Worm (Caenorhabditis elegans) whole organism, L2 larva: Measurements from ENCODE around the gene M6.4.

ENCODE experiments used
- C34F6.9 ChIP-seq: fragments of 150-350 bp; optimal IDR thresholded peaks from 2 replicates; lab custom pipeline; 2014; ENCODE audit warnings: missing biosample characterization, missing genetic modification characterization
- F13H6.1 ChIP-seq: sonication (generic microtip); optimal IDR thresholded peaks from 2 replicates; lab custom pipeline; 2016; ENCODE audit warnings: missing genetic modification characterization, missing compliant biosample characterization
- Y55F3AM.14 ChIP-seq: fragments of 200-800 bp; sonication (Bioruptor generic); optimal IDR thresholded peaks from 2 replicates; lab custom pipeline; 2018; ENCODE audit warnings: mild to moderate bottlenecking, missing genetic modification characterization, missing compliant biosample characterization
- ZK546.5 ChIP-seq: sonication (generic microtip); optimal IDR thresholded peaks from 2 replicates; lab custom pipeline; 2017; ENCODE audit warnings: missing biosample characterization, missing genetic modification characterization
- alr-1 ChIP-seq: fragments of 150-350 bp; optimal IDR thresholded peaks from 2 replicates; lab custom pipeline; 2014; ENCODE audit warnings: missing biosample characterization, missing genetic modification characterization
- aly-2 ChIP-seq: fragments of 150-350 bp; optimal IDR thresholded peaks from 2 replicates; lab custom pipeline; 2014; ENCODE audit warnings: missing biosample characterization, missing genetic modification characterization
- blmp-1 ChIP-seq: sonication (generic microtip); optimal IDR thresholded peaks from 2 replicates; lab custom pipeline; 2017; ENCODE audit warnings: missing genetic modification characterization, mild to moderate bottlenecking, missing compliant biosample characterization, antibody characterized with exemption, moderate library complexity; ENCODE audit not compliant: insufficient read depth
- crh-2 ChIP-seq: sonication (generic microtip); optimal IDR thresholded peaks from 2 replicates; lab custom pipeline; 2017; ENCODE audit warnings: missing biosample characterization, missing genetic modification characterization
- dmd-4 ChIP-seq: sonication (generic microtip); optimal IDR thresholded peaks from 2 replicates; lab custom pipeline; 2017; ENCODE audit warnings: missing biosample characterization, missing genetic modification characterization
- egl-27 ChIP-seq: sonication (generic microtip); optimal IDR thresholded peaks from 3 replicates; lab custom pipeline; 2017; ENCODE audit warnings: missing biosample characterization, missing genetic modification reagents, missing genetic modification characterization
- elt-1 ChIP-seq: fragments of 150-350 bp; optimal IDR thresholded peaks from 2 replicates; lab custom pipeline; 2014; ENCODE audit warnings: missing biosample characterization, missing genetic modification characterization
- elt-3 ChIP-seq: sonication (generic microtip); optimal IDR thresholded peaks from 2 replicates; lab custom pipeline; 2017; ENCODE audit warnings: missing biosample characterization, missing genetic modification characterization
- fos-1 ChIP-seq: fragments of 150-350 bp; optimal IDR thresholded peaks from 2 replicates; lab custom pipeline; 2014; ENCODE audit warnings: missing biosample characterization, missing genetic modification characterization
- gmeb-1 ChIP-seq: fragments of 150-350 bp; optimal IDR thresholded peaks from 2 replicates; lab custom pipeline; 2014; ENCODE audit warnings: missing biosample characterization, missing genetic modification characterization
- lin-11 ChIP-seq: fragments of 150-350 bp; sonication (generic microtip); optimal IDR thresholded peaks from 2 replicates; lab custom pipeline; 2014; ENCODE audit warnings: missing biosample characterization, missing genetic modification characterization, inconsistent platforms, mixed read lengths
- lin-13 ChIP-seq: fragments of 150-350 bp; optimal IDR thresholded peaks from 2 replicates; lab custom pipeline; 2014; ENCODE audit warnings: missing biosample characterization, missing genetic modification reagents, missing genetic modification characterization
- lin-39 ChIP-seq: fragments of 150-350 bp; optimal IDR thresholded peaks from 2 replicates; lab custom pipeline; 2014; ENCODE audit warnings: missing biosample characterization, missing genetic modification reagents, missing genetic modification characterization
- lsy-2 ChIP-seq, 2 experiments: fragments of 150-350 bp in 1 of 2; sonication (generic microtip) in 1 of 2; optimal IDR thresholded peaks; 2 replicates each; lab custom pipeline; 2014 to 2017; ENCODE audit warnings: missing biosample characterization in 2 of 2, missing genetic modification characterization in 2 of 2
- mab-5 ChIP-seq: fragments of 150-350 bp; optimal IDR thresholded peaks from 2 replicates; lab custom pipeline; 2014; ENCODE audit warnings: missing biosample characterization, missing genetic modification characterization
- mbf-1 ChIP-seq: sonication (generic microtip); optimal IDR thresholded peaks from 2 replicates; lab custom pipeline; 2017; ENCODE audit warnings: missing biosample characterization, missing genetic modification characterization
- mdl-1 ChIP-seq, 2 experiments: fragments of 150-350 bp in 1 of 2; sonication (generic microtip) in 1 of 2; optimal IDR thresholded peaks; 2 replicates each; lab custom pipeline; 2017; ENCODE audit warnings: missing biosample characterization in 2 of 2, missing genetic modification characterization in 2 of 2
- nhr-11 ChIP-seq: fragments of 150-350 bp; optimal IDR thresholded peaks from 2 replicates; lab custom pipeline; 2014; ENCODE audit warnings: missing biosample characterization, missing genetic modification characterization
- nhr-12 ChIP-seq: fragments of 150-350 bp; optimal IDR thresholded peaks from 2 replicates; lab custom pipeline; 2014; ENCODE audit warnings: missing biosample characterization, missing genetic modification characterization
- nhr-129 ChIP-seq: fragments of 150-350 bp; optimal IDR thresholded peaks from 2 replicates; lab custom pipeline; 2014; ENCODE audit warnings: missing biosample characterization, missing genetic modification characterization
- nhr-21 ChIP-seq: fragments of 150-350 bp; optimal IDR thresholded peaks from 2 replicates; lab custom pipeline; 2014; ENCODE audit warnings: missing biosample characterization, missing genetic modification characterization
- nhr-23 ChIP-seq: fragments of 150-350 bp; optimal IDR thresholded peaks from 2 replicates; lab custom pipeline; 2014; ENCODE audit warnings: missing biosample characterization, missing genetic modification reagents, missing genetic modification characterization
- nhr-237 ChIP-seq: fragments of 150-350 bp; optimal IDR thresholded peaks from 2 replicates; lab custom pipeline; 2014; ENCODE audit warnings: missing biosample characterization, missing genetic modification characterization
- nhr-6 ChIP-seq: fragments of 150-350 bp; optimal IDR thresholded peaks from 2 replicates; lab custom pipeline; 2014; ENCODE audit warnings: missing biosample characterization, missing genetic modification characterization
- sem-4 ChIP-seq: fragments of 150-350 bp; optimal IDR thresholded peaks from 2 replicates; lab custom pipeline; 2014; ENCODE audit warnings: missing biosample characterization, missing genetic modification reagents, missing genetic modification characterization
- skn-1 ChIP-seq: sonication (generic microtip); optimal IDR thresholded peaks from 2 replicates; lab custom pipeline; 2017; ENCODE audit warnings: missing biosample characterization, missing genetic modification characterization
- sma-3 ChIP-seq: sonication (generic microtip); optimal IDR thresholded peaks from 2 replicates; lab custom pipeline; 2016; ENCODE audit warnings: missing genetic modification reagents, missing genetic modification characterization, missing compliant biosample characterization
- sma-9 ChIP-seq, 2 experiments: fragments of 150-350 bp in 1 of 2; sonication (generic microtip) in 1 of 2; optimal IDR thresholded peaks; 2 replicates each; lab custom pipeline; 2014 to 2016; ENCODE audit warnings: missing genetic modification characterization in 2 of 2, mild to moderate bottlenecking in 1 of 2, missing biosample characterization in 1 of 2, missing compliant biosample characterization in 1 of 2, missing genetic modification reagents in 1 of 2, moderate library complexity in 1 of 2
- unc-55 ChIP-seq: fragments of 150-350 bp; sonication (generic microtip); optimal IDR thresholded peaks from 3 replicates; lab custom pipeline; 2014; ENCODE audit warnings: missing biosample characterization, missing genetic modification reagents, missing genetic modification characterization
- unc-62 ChIP-seq: fragments of 150-350 bp; optimal IDR thresholded peaks from 2 replicates; lab custom pipeline; 2014; ENCODE audit warnings: missing biosample characterization, missing genetic modification reagents, missing genetic modification characterization
- zag-1 ChIP-seq: fragments of 150-350 bp; optimal IDR thresholded peaks from 2 replicates; lab custom pipeline; 2014; ENCODE audit warnings: missing biosample characterization, missing genetic modification characterization
- ztf-1 ChIP-seq: fragments of 200-800 bp; sonication (Bioruptor generic); conservative IDR thresholded peaks from 2 replicates; pipeline ENCODE4 v1.3.6; 2022; ENCODE audit warnings: missing genetic modification characterization, missing compliant biosample characterization
- ztf-11 ChIP-seq: sonication (generic microtip); optimal IDR thresholded peaks from 2 replicates; lab custom pipeline; 2017; ENCODE audit warnings: missing biosample characterization, missing genetic modification characterization

M6.4 gene

DNA sequence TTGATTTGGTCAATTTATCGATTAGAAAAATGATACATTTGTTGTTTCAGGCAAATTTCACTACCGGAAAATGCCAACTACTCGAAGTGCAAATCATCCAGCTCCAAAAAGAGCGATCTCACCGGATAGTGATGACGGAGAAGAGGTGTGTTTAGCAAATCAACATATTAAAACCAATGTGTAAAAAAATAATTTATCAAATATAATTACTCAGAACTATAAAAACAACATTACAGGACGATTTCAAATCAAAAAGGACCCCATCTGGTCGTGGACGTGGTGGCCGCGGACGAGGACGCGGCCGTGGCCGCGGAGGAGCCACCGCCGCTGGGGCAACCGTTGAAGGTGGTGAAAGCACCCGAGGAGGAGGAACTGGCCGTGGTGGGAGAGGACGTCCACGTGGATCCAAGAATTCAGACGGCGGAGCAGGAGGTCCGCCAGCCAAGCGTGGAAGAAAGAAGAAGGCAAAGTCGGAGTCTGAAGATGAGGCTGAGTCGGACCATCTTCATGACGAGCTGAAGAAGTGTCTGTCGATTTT is 35.0 kb upstream of the M6.4 start, which contains the start of gene F13C5.2:
Gene F13C5.2, plus strand, starts transcription at position 51 of the 538 bp plus-strand sequence.
- no peak for TF ChIP-seq lin-11 (tag; lab: Kevin White, UChicago)
- no peak for TF ChIP-seq ZK546.5
- TF ChIP-seq elt-3 (tag; lab: Kevin White, UChicago) = no peak

ce11 chrX:599476-599875 is 29.5 kb upstream of the M6.4 start, which contains the start of gene F13C5.3:
F13C5.3 (minus strand) TSS chrX:599576.
- TF ChIP-seq nhr-11 (tag; lab: Kevin White, UChicago) (no peak), nhr-6 (tag; lab: Kevin White, UChicago) (no peak), nhr-21 (tag; lab: Kevin White, UChicago) (no peak), nhr-12 (tag; lab: Kevin White, UChicago) (no peak), sma-3 (GFP tag; lab: Kevin White, UChicago) (no peak), aly-2 (tag; lab: Kevin White, UChicago) (no peak), unc-55 (no peak), lin-13 (GFP tag; lab: Kevin White, UChicago) (no peak), ztf-1 (GFP tag; lab: Robert Waterston, UW) (no peak), unc-62 (GFP tag; lab: Kevin White, UChicago) (no peak), ZK546.5 (no peak), Y55F3AM.14 (GFP tag; lab: Kevin White, UChicago) (no peak), elt-1 (tag; lab: Kevin White, UChicago) (no peak), blmp-1 (no peak), egl-27 (tag; lab: Kevin White, UChicago) (no peak), mbf-1 (no peak), fos-1 (tag; lab: Kevin White, UChicago) (no peak), mab-5 (no peak), nhr-23 (tag; lab: Kevin White, UChicago) (no peak)

DNA sequence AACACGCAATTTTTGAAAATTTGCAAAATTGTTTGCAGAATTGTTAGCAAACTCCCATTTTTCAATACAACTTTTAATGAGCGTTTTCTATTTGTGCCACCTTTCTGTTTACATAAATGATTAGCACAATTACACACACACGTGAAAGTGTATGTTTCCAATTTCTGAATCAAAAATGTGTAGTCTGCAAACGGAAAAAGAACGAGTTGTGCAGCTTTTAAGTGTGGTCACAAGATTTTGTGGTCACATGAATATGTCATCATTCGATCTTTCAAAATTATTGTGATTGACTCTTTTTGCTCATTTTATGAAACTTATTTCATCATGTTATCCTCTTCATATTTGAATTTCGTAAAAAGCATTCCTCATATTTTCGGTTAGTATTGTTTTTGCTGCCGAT is 28.3 kb upstream of the M6.4 start:
- TF ChIP-seq lsy-2 (tag; optimal IDR thresholded peaks at IDR 0.05; lab: Kevin White, UChicago) (peak in 1 of 2 experiments; percentile 24), skn-1 (tag; lab: Kevin White, UChicago) (peak; percentile 8), ZK546.5 (no peak), nhr-129 (tag; lab: Kevin White, UChicago) (peak; percentile 55), C34F6.9 (tag; lab: Kevin White, UChicago) (peak; percentile 38), sma-9 (GFP tag; optimal IDR thresholded peaks at IDR 0.05; lab: Kevin White, UChicago) (peak; percentile 72), sma-9 (tag; optimal IDR thresholded peaks at IDR 0.05; lab: Kevin White, UChicago) (no peak), crh-2 (tag; lab: Kevin White, UChicago) (peak; percentile 74), ztf-11 (tag; lab: Kevin White, UChicago) (no peak), nhr-11 (tag; lab: Kevin White, UChicago) (no peak), gmeb-1 (tag; lab: Kevin White, UChicago) (peak; percentile 20)
- TF ChIP-seq, all 48 proteins: peak for 7

- peak; percentile 61 for TF ChIP-seq zag-1 (tag; lab: Kevin White, UChicago)
- peak; percentile 76 for TF ChIP-seq unc-55
- TF ChIP-seq mdl-1 (tag; optimal IDR thresholded peaks at IDR 0.05; lab: Kevin White, UChicago) = peak in 1 of 2 experiments; percentile 37
- TF ChIP-seq dmd-4 (tag; lab: Kevin White, UChicago) = no peak
- TF ChIP-seq lin-11 (tag; lab: Kevin White, UChicago) = peak; percentile 30
- TF ChIP-seq F13H6.1 (tag; lab: Kevin White, UChicago) = peak; percentile 37
- TF ChIP-seq sem-4 = peak; percentile 18
- TF ChIP-seq nhr-237 (tag; lab: Kevin White, UChicago) = no peak
- no peak for TF ChIP-seq ZK546.5
- TF ChIP-seq C34F6.9 (tag; lab: Kevin White, UChicago) = peak; percentile 62
- no peak for TF ChIP-seq lin-39 (tag; lab: Kevin White, UChicago)
- TF ChIP-seq lsy-2 (tag; optimal IDR thresholded peaks at IDR 0.05; lab: Kevin White, UChicago) = peak in 1 of 2 experiments; percentile 4
- no peak for TF ChIP-seq alr-1 (tag; lab: Kevin White, UChicago)
- TF ChIP-seq crh-2 (tag; lab: Kevin White, UChicago) = peak; percentile 43
- TF ChIP-seq nhr-129 (tag; lab: Kevin White, UChicago) = peak; percentile 66
- no peak for TF ChIP-seq nhr-12 (tag; lab: Kevin White, UChicago)
Observed at ce11 chrX:601340-601757, 27.6 kb upstream of the M6.4 start.
